Fruit fly (Drosophila melanogaster): Measurements from ENCODE around the gene tow.

DNA sequence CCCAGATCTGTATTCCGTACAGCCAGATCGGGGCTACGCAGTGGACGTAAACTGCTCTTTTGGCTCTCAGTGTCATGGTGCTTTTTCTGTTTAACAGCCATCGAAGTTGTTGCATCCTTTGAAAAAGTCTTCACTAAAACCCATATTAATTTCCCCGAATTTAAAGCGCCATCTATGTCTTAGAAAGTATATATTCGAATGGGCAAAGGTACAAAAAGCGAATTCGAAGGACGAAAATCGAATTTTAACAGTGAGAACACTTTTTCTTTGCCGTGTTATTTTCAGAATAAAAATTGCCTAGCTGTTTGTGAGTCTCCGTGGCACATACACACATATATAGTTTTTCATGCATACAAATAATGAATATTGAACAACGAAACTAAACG is 52.7 kb downstream of the tow start:
- TF ChIP-seq Pif1B (GFP tag; optimal IDR thresholded peaks at IDR 0.05) = no peak
- no peak for TF ChIP-seq CG4496 (GFP tag; IDR thresholded peaks at IDR 0.05)
- no peak for TF ChIP-seq CG32121 (GFP tag; IDR thresholded peaks at IDR 0.05)
- TF ChIP-seq rn (GFP tag; IDR thresholded peaks at IDR 0.05) = no peak
- no peak for TF ChIP-seq EcR (GFP tag; optimal IDR thresholded peaks at IDR 0.05)
- no peak for TF ChIP-seq D1 (tag; optimal IDR thresholded peaks at IDR 0.05)
- TF ChIP-seq CG9948 (tag; optimal IDR thresholded peaks at IDR 0.05) = no peak
- TF ChIP-seq CG15710 (tag; optimal IDR thresholded peaks at IDR 0.05) = no peak
- TF ChIP-seq CG17806 (tag; optimal IDR thresholded peaks at IDR 0.05) = no peak
- TF ChIP-seq CG34367 (tag; optimal IDR thresholded peaks at IDR 0.05) = no peak
- no peak for TF ChIP-seq fd96Ca (GFP tag; IDR thresholded peaks at IDR 0.05)
- TF ChIP-seq CG14655 (GFP tag; optimal IDR thresholded peaks at IDR 0.05) = no peak
- TF ChIP-seq CG13204 (GFP tag; optimal IDR thresholded peaks at IDR 0.05) = no peak
- no peak for TF ChIP-seq CG10348 (GFP tag; IDR thresholded peaks at IDR 0.05)

Data from whole organism, pupa.